Worm (Caenorhabditis elegans) whole organism, mixed stage, embryonic: ENCODE data around the gene C45H4.21.
A peak's percentile ranks its signal among the peaks of the same experiment; 100 is the strongest.

ENCODE experiments used
- M03D4.4 ChIP-seq: sonication (generic microtip); optimal IDR thresholded peaks from 2 replicates; lab custom pipeline; 2017; ENCODE audit warnings: mild to moderate bottlenecking, missing genetic modification characterization, missing compliant biosample characterization
- ceh-39 ChIP-seq: fragments of 150-350 bp; optimal IDR thresholded peaks from 2 replicates; lab custom pipeline; 2014; ENCODE audit warnings: missing biosample characterization, missing genetic modification characterization
- ceh-83 ChIP-seq: fragments of 200-800 bp; sonication (Bioruptor generic); optimal IDR thresholded peaks from 2 replicates; lab custom pipeline; 2018; ENCODE audit warnings: mild to moderate bottlenecking, missing genetic modification characterization, missing compliant biosample characterization
- ces-1 ChIP-seq: fragments of 150-350 bp; optimal IDR thresholded peaks from 2 replicates; lab custom pipeline; 2014; ENCODE audit warnings: missing biosample characterization, missing genetic modification reagents, missing genetic modification characterization
- cnd-1 ChIP-seq: fragments of 200-800 bp; sonication (Bioruptor generic); optimal IDR thresholded peaks from 2 replicates; lab custom pipeline; 2018; ENCODE audit warnings: mild to moderate bottlenecking, missing genetic modification characterization, missing compliant biosample characterization
- drap-1 ChIP-seq: fragments of 200-800 bp; sonication (Bioruptor generic); optimal IDR thresholded peaks from 3 replicates; lab custom pipeline; 2018; ENCODE audit warnings: mild to moderate bottlenecking, missing genetic modification characterization, missing compliant biosample characterization
- elt-1 ChIP-seq: sonication (generic microtip); optimal IDR thresholded peaks from 2 replicates; lab custom pipeline; 2017; ENCODE audit warnings: missing genetic modification characterization, mild to moderate bottlenecking, missing compliant biosample characterization, antibody characterized with exemption, moderate library complexity, borderline replicate concordance; ENCODE audit not compliant: insufficient read depth
- elt-3 ChIP-seq: fragments of 150-350 bp; optimal IDR thresholded peaks from 2 replicates; lab custom pipeline; 2014; ENCODE audit warnings: missing biosample characterization, missing genetic modification characterization
- flh-1 ChIP-seq: fragments of 200-800 bp; sonication (Bioruptor generic); optimal IDR thresholded peaks from 2 replicates; lab custom pipeline; 2018; ENCODE audit warnings: mild to moderate bottlenecking, missing genetic modification characterization, moderate library complexity, missing compliant biosample characterization
- ham-2 ChIP-seq: fragments of 200-800 bp; sonication (Bioruptor generic); optimal IDR thresholded peaks from 2 replicates; lab custom pipeline; 2018; ENCODE audit warnings: mild to moderate bottlenecking, missing genetic modification characterization, missing compliant biosample characterization
- lin-13 ChIP-seq: fragments of 150-350 bp; optimal IDR thresholded peaks from 2 replicates; lab custom pipeline; 2014; ENCODE audit warnings: missing biosample characterization, missing genetic modification characterization
- lsy-2 ChIP-seq: fragments of 150-350 bp; optimal IDR thresholded peaks from 2 replicates; lab custom pipeline; 2014; ENCODE audit warnings: missing biosample characterization, missing genetic modification characterization
- mab-5 ChIP-seq: fragments of 150-350 bp; optimal IDR thresholded peaks from 2 replicates; lab custom pipeline; 2014; ENCODE audit warnings: missing biosample characterization, missing genetic modification characterization
- mep-1 ChIP-seq: fragments of 150-350 bp; optimal IDR thresholded peaks from 2 replicates; lab custom pipeline; 2017; ENCODE audit warnings: missing biosample characterization, missing genetic modification reagents, missing genetic modification characterization, inconsistent platforms
- mls-2 ChIP-seq: sonication (generic microtip); optimal IDR thresholded peaks from 2 replicates; lab custom pipeline; 2016; ENCODE audit warnings: mild to moderate bottlenecking, missing genetic modification characterization, moderate library complexity, missing compliant biosample characterization
- nhr-12 ChIP-seq: fragments of 150-350 bp; optimal IDR thresholded peaks from 2 replicates; lab custom pipeline; 2014; ENCODE audit warnings: missing biosample characterization, missing genetic modification characterization
- nhr-2 ChIP-seq: fragments of 150-350 bp; optimal IDR thresholded peaks from 2 replicates; lab custom pipeline; 2014; ENCODE audit warnings: missing biosample characterization, missing genetic modification characterization
- nhr-237 ChIP-seq: fragments of 150-350 bp; optimal IDR thresholded peaks from 2 replicates; lab custom pipeline; 2014; ENCODE audit warnings: missing biosample characterization, missing genetic modification characterization
- pha-4 ChIP-seq: fragments of 150-350 bp; optimal IDR thresholded peaks from 2 replicates; lab custom pipeline; 2018; ENCODE audit warnings: missing biosample characterization, missing genetic modification reagents, missing genetic modification characterization
- snpc-4 ChIP-seq: fragments of 150-350 bp; optimal IDR thresholded peaks from 2 replicates; lab custom pipeline; 2014; ENCODE audit warnings: missing biosample characterization, missing genetic modification characterization
- unc-120 ChIP-seq: sonication (generic microtip); optimal IDR thresholded peaks from 2 replicates; lab custom pipeline; 2017; ENCODE audit warnings: missing genetic modification characterization, missing compliant biosample characterization; ENCODE audit not compliant: poor library complexity, severe bottlenecking
- zip-8 ChIP-seq: fragments of 150-350 bp; optimal IDR thresholded peaks from 2 replicates; lab custom pipeline; 2014; ENCODE audit warnings: missing biosample characterization, missing genetic modification characterization

The C45H4.21 gene

ce11 chrV:2109295-2109694, 40.0 kb downstream of the C45H4.21 start, which contains the start of gene ckb-4:
ckb-4 (minus strand) TSS chrV:2109434.
- peak; percentile 94 for TF ChIP-seq ces-1 (GFP tag; lab: Kevin White, UChicago)
- peak; percentile 29 for TF ChIP-seq mep-1 (tag; lab: Kevin White, UChicago)
- TF ChIP-seq pha-4 (tag; lab: Kevin White, UChicago): peak; percentile 43
- TF ChIP-seq ceh-39: peak; percentile 10
- peak; percentile 49 for TF ChIP-seq nhr-237
- no peak for TF ChIP-seq cnd-1 (tag; lab: Kevin White, UChicago)
- no peak for TF ChIP-seq ceh-83
- TF ChIP-seq zip-8 (tag; lab: Kevin White, UChicago): no peak
- TF ChIP-seq nhr-2 (tag; lab: Kevin White, UChicago): no peak

- TF ChIP-seq M03D4.4 (tag; lab: Kevin White, UChicago): no peak
- no peak for TF ChIP-seq elt-3
Observed at ce11 chrV:2105976-2106375, 43.4 kb downstream of the C45H4.21 start, which contains the start of gene F22F7.4. F22F7.4 (minus strand) TSS chrV:2106076.

ce11 chrV:2103118-2103517, 46.2 kb downstream of the C45H4.21 start, which contains the start of gene F36F12.1:
F36F12.1 (minus strand) TSS chrV:2103218.
- TF ChIP-seq snpc-4 (tag; lab: Kevin White, UChicago) (no peak), lin-13 (tag; lab: Kevin White, UChicago) (no peak), lsy-2 (tag; lab: Kevin White, UChicago) (no peak), cnd-1 (tag; lab: Kevin White, UChicago) (no peak), elt-3 (no peak)

- TF ChIP-seq nhr-237 (no peak), mab-5 (tag; lab: Kevin White, UChicago) (no peak), unc-120 (tag; lab: Kevin White, UChicago) (no peak), zip-8 (tag; lab: Kevin White, UChicago) (no peak), drap-1 (GFP tag; lab: Kevin White, UChicago) (no peak), mls-2 (tag; lab: Kevin White, UChicago) (no peak), ham-2 (GFP tag; lab: Kevin White, UChicago) (no peak), ceh-39 (no peak), nhr-12 (tag; lab: Kevin White, UChicago) (no peak), elt-1 (no peak), M03D4.4 (tag; lab: Kevin White, UChicago) (no peak), snpc-4 (tag; lab: Kevin White, UChicago) (no peak), mep-1 (tag; lab: Kevin White, UChicago) (no peak), cnd-1 (tag; lab: Kevin White, UChicago) (no peak), flh-1 (no peak)
Observed at ce11 chrV:2099040-2099439, 50.3 kb downstream of the C45H4.21 start, which contains the start of gene F36F12.7. F36F12.7 (plus strand) TSS chrV:2099340.
